Worm (Caenorhabditis elegans): Measurements from ENCODE around the gene bus-17.

DNA sequence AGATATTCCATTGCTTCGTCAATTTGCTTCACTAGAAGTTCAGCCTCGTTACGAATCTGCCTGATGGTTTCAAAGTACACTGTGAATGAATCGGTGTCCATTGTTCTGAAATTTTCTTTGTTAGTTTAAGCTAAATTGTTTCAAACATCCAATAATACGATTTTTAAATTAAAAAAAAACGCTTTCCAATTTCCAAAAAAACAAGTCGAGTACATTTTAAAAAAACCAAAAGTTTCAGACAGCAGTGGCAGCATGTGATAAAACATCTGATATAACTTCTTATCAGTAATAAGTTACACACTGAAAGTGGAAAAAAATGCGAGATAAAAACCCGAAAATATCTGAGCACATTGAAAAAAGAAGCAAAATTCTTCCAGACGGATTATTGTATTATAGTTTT lies 33.4 kb upstream of the bus-17 start, which contains the start of gene Y7A5A.6:
- TF ChIP-seq flt-1 (GFP tag; IDR thresholded peaks at IDR 0.05) (no peak), tab-1 (GFP tag; IDR thresholded peaks at IDR 0.05) (no peak), T22C8.4 (GFP tag; IDR thresholded peaks at IDR 0.05) (no peak)
